Fruit fly (Drosophila melanogaster): ENCODE measurements around the gene Dnaaf5.

Gene Dnaaf5

dm6 chr3R:14353733-14354152 is 7.8 kb downstream of the Dnaaf5 start (continued):
- TF ChIP-seq sima (GFP tag; optimal IDR thresholded peaks at IDR 0.05) (no peak), CG14441 (GFP tag; IDR thresholded peaks at IDR 0.05) (peak; percentile 40), ab (GFP tag; optimal IDR thresholded peaks at IDR 0.05) (no peak), CG4424 (GFP tag; optimal IDR thresholded peaks at IDR 0.05) (peak; percentile 68), Mes4 (GFP tag; optimal IDR thresholded peaks at IDR 0.05) (no peak), CG5953 (GFP tag; IDR thresholded peaks at IDR 0.05) (no peak; the same call in 1 of the 2 replicates), NC2α (GFP tag; optimal IDR thresholded peaks at IDR 0.05) (no peak), CG8281 (tag; optimal IDR thresholded peaks at IDR 0.05) (peak; percentile 36), Oaz (GFP tag; IDR thresholded peaks at IDR 0.05) (no peak), Ptx1 (GFP tag; IDR thresholded peaks at IDR 0.05) (peak; percentile 77), H15 (GFP tag; IDR thresholded peaks at IDR 0.05) (peak; percentile 30; the same call in 1 of the 3 replicates), Mrtf (GFP tag; IDR thresholded peaks at IDR 0.05) (no peak), pros (GFP tag; optimal IDR thresholded peaks at IDR 0.05) (no peak), so (GFP tag; IDR thresholded peaks at IDR 0.05) (0 out of 3 replicates have a peak, but pooled peaks have one; percentile 58), Lhr (GFP tag; optimal IDR thresholded peaks at IDR 0.05) (no peak), CG11085 (GFP tag; IDR thresholded peaks at IDR 0.05) (0 out of 2 replicates have a peak, but pooled peaks have one; percentile 21), Spps (tag; optimal IDR thresholded peaks at IDR 0.05) (peak; percentile 48), Scr (GFP tag; IDR thresholded peaks at IDR 0.05; ENCODE audit: partially characterized antibody) (no peak), CG16779 (GFP tag; IDR thresholded peaks at IDR 0.05) (no peak), jing (GFP tag; optimal IDR thresholded peaks at IDR 0.05) (peak; percentile 0), CG6854 (GFP tag; optimal IDR thresholded peaks at IDR 0.05) (peak; percentile 74), CG3163 (GFP tag; optimal IDR thresholded peaks at IDR 0.05) (no peak), tll (GFP tag; optimal IDR thresholded peaks at IDR 0.05) (no peak), CG33213 (GFP tag; optimal IDR thresholded peaks at IDR 0.05) (no peak), Max (GFP tag; optimal IDR thresholded peaks at IDR 0.05) (peak; percentile 14), toy (GFP tag; IDR thresholded peaks at IDR 0.05) (peak; percentile 42; the same call in 1 of the 2 replicates), CG8290 (GFP tag; optimal IDR thresholded peaks at IDR 0.05) (no peak), CG8290 (tag; optimal IDR thresholded peaks at IDR 0.05) (no peak), fru (optimal IDR thresholded peaks at IDR 0.05) (no peak), CG31365 (tag; optimal IDR thresholded peaks at IDR 0.05) (no peak), CG12769 (tag; optimal IDR thresholded peaks at IDR 0.05) (no peak), CG8478 (optimal IDR thresholded peaks at IDR 0.05) (no peak), ttk (GFP tag; IDR thresholded peaks at IDR 0.05) (peak; percentile 52), CG4282 (GFP tag; optimal IDR thresholded peaks at IDR 0.05) (no peak), CG4707 (GFP tag; optimal IDR thresholded peaks at IDR 0.05) (no peak), CG7963 (GFP tag; IDR thresholded peaks at IDR 0.05; ENCODE audit: partially characterized antibody) (no peak), Trl (optimal IDR thresholded peaks at IDR 0.05) (no peak), Trl (GFP tag; optimal IDR thresholded peaks at IDR 0.05) (no peak), CG17568 (GFP tag; optimal IDR thresholded peaks at IDR 0.05) (no peak), CG31388 (GFP tag; optimal IDR thresholded peaks at IDR 0.05) (no peak), CG9215 (GFP tag; IDR thresholded peaks at IDR 0.05) (peak; percentile 65), vvl (GFP tag; IDR thresholded peaks at IDR 0.05) (peak; percentile 41; the same call in 1 of the 2 replicates), CG17328 (GFP tag; IDR thresholded peaks at IDR 0.05) (peak; percentile 59), Med (GFP tag) (peak; percentile 58), CG15073 (GFP tag; optimal IDR thresholded peaks at IDR 0.05) (no peak), dmrt99B (tag; optimal IDR thresholded peaks at IDR 0.05) (peak; percentile 89), CG8765 (GFP tag; IDR thresholded peaks at IDR 0.05) (no peak), Aef1 (GFP tag; IDR thresholded peaks at IDR 0.05) (no peak), cad (GFP tag; optimal IDR thresholded peaks at IDR 0.05) (no peak), CG7786 (GFP tag; optimal IDR thresholded peaks at IDR 0.05) (no peak), sr (GFP tag; IDR thresholded peaks at IDR 0.05) (no peak), Hmr (GFP tag; optimal IDR thresholded peaks at IDR 0.05) (peak; percentile 75), ERR (GFP tag; optimal IDR thresholded peaks at IDR 0.05) (no peak), CG1832 (GFP tag; optimal IDR thresholded peaks at IDR 0.05) (no peak)
